Worm (Caenorhabditis elegans): ENCODE data around the gene fut-5.

DNA sequence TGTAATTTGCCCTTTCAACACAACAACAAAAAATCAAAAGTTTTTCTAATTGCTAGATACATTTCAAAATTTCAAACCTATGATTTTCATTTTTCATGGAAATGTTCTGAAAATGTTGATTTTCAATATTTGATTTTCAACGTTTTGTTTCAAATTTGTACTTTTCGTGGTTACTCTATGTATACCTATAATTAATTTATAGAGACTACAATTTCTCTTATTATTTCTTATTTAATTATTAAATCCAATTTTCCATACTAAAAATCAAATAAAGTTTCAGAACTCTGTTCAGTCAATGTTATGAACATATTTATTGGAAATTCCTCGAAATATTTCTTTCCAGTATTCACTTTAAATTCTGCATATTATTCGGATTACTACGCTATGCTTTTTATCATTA, 19.5 kb upstream of the fut-5 start, which contains the start of gene sre-39:
- TF ChIP-seq pqm-1 (tag; optimal IDR thresholded peaks at IDR 0.05) (no peak), nhr-76 (tag; optimal IDR thresholded peaks at IDR 0.05) (no peak), zag-1 (tag; optimal IDR thresholded peaks at IDR 0.05) (no peak), snpc-4 (tag; optimal IDR thresholded peaks at IDR 0.05) (no peak), nhr-237 (tag; optimal IDR thresholded peaks at IDR 0.05) (no peak), ceh-9 (tag; optimal IDR thresholded peaks at IDR 0.05) (no peak), ztf-4 (tag; optimal IDR thresholded peaks at IDR 0.05) (no peak), lsy-12 (tag; optimal IDR thresholded peaks at IDR 0.05) (no peak), egl-27 (tag; optimal IDR thresholded peaks at IDR 0.05) (no peak), nhr-77 (tag; optimal IDR thresholded peaks at IDR 0.05) (no peak), skn-1 (tag; optimal IDR thresholded peaks at IDR 0.05) (no peak), elt-3 (tag; optimal IDR thresholded peaks at IDR 0.05) (no peak), daf-12 (tag; optimal IDR thresholded peaks at IDR 0.05) (no peak), lin-15B (tag; optimal IDR thresholded peaks at IDR 0.05) (no peak)
